Worm (Caenorhabditis elegans) whole organism, young adult: ENCODE results near the gene gpdh-2.
A peak's percentile ranks its signal among the peaks of the same experiment; 100 is the strongest.

Experiments used
- B0019.2 ChIP-seq: fragments of 200-800 bp; sonication (Bioruptor generic); conservative IDR thresholded peaks from 2 replicates; pipeline ENCODE4 v1.3.6; 2022; ENCODE audit warnings: missing genetic modification reagents, missing genetic modification characterization, missing compliant biosample characterization
- B0336.3 ChIP-seq: fragments of 200-800 bp; sonication (Bioruptor generic); IDR thresholded peaks from 2 replicates; pipeline ENCODE4 v1.3.6; 2022; ENCODE audit warnings: missing genetic modification characterization, missing compliant biosample characterization
- C17E4.6 ChIP-seq: fragments of 200-800 bp; sonication (Bioruptor generic); IDR thresholded peaks from 2 replicates; pipeline ENCODE4 v1.3.6; 2022; ENCODE audit warnings: missing genetic modification reagents, missing genetic modification characterization, missing compliant biosample characterization
- F37B4.10 ChIP-seq: fragments of 200-800 bp; sonication (Bioruptor generic); IDR thresholded peaks from 2 replicates; pipeline ENCODE4 v1.3.6; 2022; ENCODE audit warnings: missing genetic modification characterization, missing compliant biosample characterization
- F39B2.1 ChIP-seq: fragments of 200-800 bp; sonication (Bioruptor generic); IDR thresholded peaks from 2 replicates; pipeline ENCODE4 v1.3.6; 2022; ENCODE audit warnings: missing genetic modification reagents, missing genetic modification characterization, missing compliant biosample characterization
- F52B5.7 ChIP-seq: sonication (generic microtip); optimal IDR thresholded peaks from 2 replicates; lab custom pipeline; 2016; ENCODE audit warnings: mild to moderate bottlenecking, missing genetic modification characterization, missing compliant biosample characterization
- K12H6.12 ChIP-seq: fragments of 200-800 bp; sonication (Bioruptor generic); optimal IDR thresholded peaks from 2 replicates; lab custom pipeline; 2018; ENCODE audit warnings: mild to moderate bottlenecking, missing genetic modification characterization, missing compliant biosample characterization
- Y53F4B.3 ChIP-seq: fragments of 200-800 bp; sonication (Bioruptor generic); IDR thresholded peaks from 2 replicates; pipeline ENCODE4 v1.3.6; 2022; ENCODE audit warnings: missing genetic modification reagents, missing genetic modification characterization, missing compliant biosample characterization
- Y53G8AR.9 ChIP-seq: fragments of 200-800 bp; sonication (Bioruptor generic); conservative IDR thresholded peaks from 2 replicates; pipeline ENCODE4 v1.3.6; 2022; ENCODE audit warnings: missing genetic modification reagents, missing genetic modification characterization, missing compliant biosample characterization
- Y56A3A.18 ChIP-seq: fragments of 200-800 bp; sonication (Bioruptor generic); IDR thresholded peaks from 2 replicates; pipeline ENCODE4 v1.3.6; 2022; ENCODE audit warnings: missing genetic modification reagents, missing genetic modification characterization, missing compliant biosample characterization
- attf-3 ChIP-seq: fragments of 200-800 bp; sonication (Bioruptor generic); conservative IDR thresholded peaks from 2 replicates; pipeline ENCODE4 v1.3.6; 2022; ENCODE audit warnings: missing genetic modification reagents, missing genetic modification characterization, missing compliant biosample characterization
- bed-2 ChIP-seq: fragments of 200-800 bp; sonication (Bioruptor generic); IDR thresholded peaks from 2 replicates; pipeline ENCODE4 v1.3.6; 2022; ENCODE audit warnings: missing genetic modification reagents, missing genetic modification characterization, missing compliant biosample characterization
- ccch-3 ChIP-seq: fragments of 200-800 bp; sonication (Bioruptor generic); optimal IDR thresholded peaks from 2 replicates; lab custom pipeline; 2018; ENCODE audit warnings: mild to moderate bottlenecking, missing genetic modification characterization, missing compliant biosample characterization
- cebp-1 ChIP-seq, 2 experiments: fragments of 200-800 bp in 1 of 2; sonication (Bioruptor generic) in 1 of 2; sonication (generic microtip) in 1 of 2; IDR thresholded peaks in 1 of 2; optimal IDR thresholded peaks in 1 of 2; 2 replicates each; pipeline versions ENCODE4 v1.3.6 to Lab custom; 2017 to 2022; ENCODE audit warnings: missing compliant biosample characterization in 2 of 2, missing genetic modification characterization in 2 of 2, mild to moderate bottlenecking in 1 of 2, missing genetic modification reagents in 1 of 2, moderate library complexity in 1 of 2
- ceh-27 ChIP-seq: fragments of 200-800 bp; sonication (Bioruptor generic); optimal IDR thresholded peaks from 2 replicates; lab custom pipeline; 2018; ENCODE audit warnings: mild to moderate bottlenecking, missing genetic modification characterization, moderate library complexity, missing compliant biosample characterization
- ceh-40 ChIP-seq: fragments of 200-800 bp; sonication (Bioruptor generic); IDR thresholded peaks from 2 replicates; pipeline ENCODE4 v1.3.6; 2022; ENCODE audit warnings: missing genetic modification characterization, missing compliant biosample characterization
- dpff-1 ChIP-seq: sonication (generic microtip); optimal IDR thresholded peaks from 2 replicates; lab custom pipeline; 2017; ENCODE audit warnings: mild to moderate bottlenecking, missing genetic modification characterization, missing compliant biosample characterization
- dpl-1 ChIP-seq: fragments of 150-350 bp; optimal IDR thresholded peaks from 2 replicates; lab custom pipeline; 2014; ENCODE audit warnings: missing biosample characterization, missing genetic modification reagents, missing genetic modification characterization
- efl-1 ChIP-seq: fragments of 150-350 bp; optimal IDR thresholded peaks from 2 replicates; lab custom pipeline; 2014; ENCODE audit warnings: missing biosample characterization, missing genetic modification reagents, missing genetic modification characterization
- egl-18 ChIP-seq: fragments of 200-800 bp; sonication (Bioruptor generic); IDR thresholded peaks from 2 replicates; pipeline ENCODE4 v1.3.6; 2022; ENCODE audit warnings: missing genetic modification reagents, missing genetic modification characterization, missing compliant biosample characterization
- egrh-3 ChIP-seq: fragments of 200-800 bp; sonication (Bioruptor generic); IDR thresholded peaks from 2 replicates; pipeline ENCODE4 v1.3.6; 2022; ENCODE audit warnings: missing genetic modification reagents, missing genetic modification characterization, missing compliant biosample characterization
- hlh-26 ChIP-seq: fragments of 200-800 bp; sonication (Bioruptor generic); conservative IDR thresholded peaks from 2 replicates; pipeline ENCODE4 v1.3.6; 2022; ENCODE audit warnings: missing genetic modification reagents, missing genetic modification characterization, missing compliant biosample characterization
- hrde-1 ChIP-seq: sonication (generic microtip); optimal IDR thresholded peaks from 2 replicates; lab custom pipeline; 2016; ENCODE audit warnings: missing genetic modification characterization, mild to moderate bottlenecking, missing compliant biosample characterization, moderate library complexity, missing genotype, missing genetic modification reagents, borderline replicate concordance
- let-526 ChIP-seq: fragments of 200-800 bp; sonication (Bioruptor generic); IDR thresholded peaks from 2 replicates; pipeline ENCODE4 v1.3.6; 2022; ENCODE audit warnings: missing genetic modification reagents, missing genetic modification characterization, missing compliant biosample characterization
- let-607 ChIP-seq, 2 experiments: fragments of 200-800 bp in 1 of 2; sonication (Bioruptor generic) in 1 of 2; sonication (generic microtip) in 1 of 2; optimal IDR thresholded peaks; 2 replicates each; lab custom pipeline; 2016 to 2018; ENCODE audit warnings: mild to moderate bottlenecking in 2 of 2, missing compliant biosample characterization in 2 of 2, missing genetic modification characterization in 2 of 2, moderate library complexity in 2 of 2, missing genotype in 1 of 2
- lin-40 ChIP-seq: sonication (generic microtip); optimal IDR thresholded peaks from 2 replicates; lab custom pipeline; 2016; ENCODE audit warnings: missing genetic modification characterization, mild to moderate bottlenecking, missing compliant biosample characterization, missing genotype, missing genetic modification reagents
- lin-54 ChIP-seq: fragments of 200-800 bp; sonication (Bioruptor generic); optimal IDR thresholded peaks from 2 replicates; lab custom pipeline; 2018; ENCODE audit warnings: mild to moderate bottlenecking, missing genetic modification characterization, missing compliant biosample characterization
- lsy-27 ChIP-seq: sonication (generic microtip); optimal IDR thresholded peaks from 2 replicates; lab custom pipeline; 2017; ENCODE audit warnings: missing genetic modification characterization, mild to moderate bottlenecking, missing compliant biosample characterization, antibody characterized with exemption, missing genotype, borderline replicate concordance; ENCODE audit not compliant: insufficient read depth
- madf-10 ChIP-seq: sonication (generic microtip); optimal IDR thresholded peaks from 2 replicates; lab custom pipeline; 2016; ENCODE audit warnings: mild to moderate bottlenecking, missing genetic modification characterization, missing compliant biosample characterization
- mel-28 ChIP-seq: sonication (generic microtip); optimal IDR thresholded peaks from 2 replicates; lab custom pipeline; 2016; ENCODE audit warnings: borderline replicate concordance, mild to moderate bottlenecking, missing genetic modification characterization, missing compliant biosample characterization
- nfya-1 ChIP-seq: sonication (generic microtip); optimal IDR thresholded peaks from 2 replicates; lab custom pipeline; 2017; ENCODE audit warnings: antibody characterized with exemption, missing compliant biosample characterization, missing genetic modification characterization, borderline replicate concordance; ENCODE audit not compliant: insufficient read depth
- nfya-2 ChIP-seq: fragments of 200-800 bp; sonication (Bioruptor generic); IDR thresholded peaks from 2 replicates; pipeline ENCODE4 v1.3.6; 2022; ENCODE audit warnings: missing genetic modification reagents, missing genetic modification characterization, missing compliant biosample characterization
- nhr-120 ChIP-seq: fragments of 200-800 bp; sonication (Bioruptor generic); IDR thresholded peaks from 2 replicates; pipeline ENCODE4 v1.3.6; 2022; ENCODE audit warnings: missing genetic modification characterization, missing compliant biosample characterization
- nhr-27 ChIP-seq: fragments of 200-800 bp; sonication (Bioruptor generic); optimal IDR thresholded peaks from 2 replicates; lab custom pipeline; 2018; ENCODE audit warnings: mild to moderate bottlenecking, missing genetic modification characterization, moderate library complexity, missing compliant biosample characterization
- nhr-80 ChIP-seq: sonication (generic microtip); optimal IDR thresholded peaks from 2 replicates; lab custom pipeline; 2016; ENCODE audit warnings: missing genetic modification characterization, missing compliant biosample characterization
- pha-4 ChIP-seq: fragments of 150-350 bp; sonication (generic microtip); optimal IDR thresholded peaks from 2 replicates; lab custom pipeline; 2014; ENCODE audit warnings: missing biosample characterization, missing genetic modification reagents, missing genetic modification characterization
- rcor-1 ChIP-seq: fragments of 200-800 bp; sonication (Bioruptor generic); IDR thresholded peaks from 2 replicates; pipeline ENCODE4 v1.3.6; 2022; ENCODE audit warnings: missing genetic modification reagents, missing genetic modification characterization, missing compliant biosample characterization
- rec-8 ChIP-seq, 2 experiments: sonication (generic microtip); optimal IDR thresholded peaks; 2 replicates each; lab custom pipeline; 2016; ENCODE audit warnings: mild to moderate bottlenecking in 2 of 2, missing genetic modification characterization in 2 of 2, missing genetic modification reagents in 2 of 2, missing genotype in 2 of 2, missing biosample characterization in 1 of 2, missing compliant biosample characterization in 1 of 2, moderate library complexity in 1 of 2
- repo-1 ChIP-seq: sonication (generic microtip); optimal IDR thresholded peaks from 2 replicates; lab custom pipeline; 2017; ENCODE audit warnings: mild to moderate bottlenecking, missing genetic modification characterization, missing compliant biosample characterization
- sdz-38 ChIP-seq: sonication (generic microtip); optimal IDR thresholded peaks from 2 replicates; lab custom pipeline; 2016; ENCODE audit warnings: missing genotype, missing genetic modification characterization, missing compliant biosample characterization
- snpc-3.4 ChIP-seq: sonication (generic microtip); optimal IDR thresholded peaks from 2 replicates; lab custom pipeline; 2017; ENCODE audit warnings: missing genetic modification characterization, mild to moderate bottlenecking, missing compliant biosample characterization, antibody characterized with exemption, moderate library complexity, missing genotype, missing genetic modification reagents
- somi-1 ChIP-seq: fragments of 200-800 bp; sonication (Bioruptor generic); optimal IDR thresholded peaks from 2 replicates; lab custom pipeline; 2018; ENCODE audit warnings: mild to moderate bottlenecking, missing genetic modification characterization, missing compliant biosample characterization
- tlf-1 ChIP-seq: fragments of 200-800 bp; sonication (Bioruptor generic); optimal IDR thresholded peaks from 2 replicates; lab custom pipeline; 2018; ENCODE audit warnings: mild to moderate bottlenecking, missing genetic modification characterization, missing compliant biosample characterization
- zfh-2 ChIP-seq: fragments of 200-800 bp; sonication (Bioruptor generic); conservative IDR thresholded peaks from 2 replicates; pipeline ENCODE4 v1.3.6; 2022; ENCODE audit warnings: missing genetic modification reagents, missing genetic modification characterization, missing compliant biosample characterization
- ztf-6 ChIP-seq: fragments of 200-800 bp; sonication (Bioruptor generic); IDR thresholded peaks from 2 replicates; pipeline ENCODE4 v1.3.6; 2022; ENCODE audit warnings: missing genetic modification reagents, missing genetic modification characterization, missing compliant biosample characterization

gpdh-2 gene

ce11 chrIII:9861470-9862342, 2.7 kb upstream of the gpdh-2 start (continued):
- TF ChIP-seq rec-8 (tag; optimal IDR thresholded peaks at IDR 0.05; lab: Kevin White, UChicago) = peak; percentile 61 to 73
- TF ChIP-seq nhr-80 (tag; lab: Kevin White, UChicago) = peak; percentile 25
- no peak for TF ChIP-seq ztf-6 (GFP tag; lab: Robert Waterston, UW)
- no peak for TF ChIP-seq nhr-27 (tag; lab: Kevin White, UChicago)
- peak; percentile 23 for TF ChIP-seq tlf-1 (GFP tag; lab: Kevin White, UChicago)
- TF ChIP-seq ceh-40 = peak; percentile 82; the same call in 1 of the 2 replicates
- peak; percentile 61 for TF ChIP-seq ccch-3 (GFP tag; lab: Kevin White, UChicago)
- TF ChIP-seq egrh-3 (GFP tag; lab: Robert Waterston, UW) = no peak
- TF ChIP-seq F37B4.10 (GFP tag; lab: Robert Waterston, UW) = no peak
- TF ChIP-seq pha-4 (tag; lab: Kevin White, UChicago) = no peak
- no peak for TF ChIP-seq repo-1
- TF ChIP-seq nhr-120 (GFP tag; lab: Robert Waterston, UW) = no peak
- peak; percentile 56 for TF ChIP-seq madf-10 (tag; lab: Kevin White, UChicago)
- no peak for TF ChIP-seq C17E4.6 (GFP tag; lab: Robert Waterston, UW)
- no peak for TF ChIP-seq bed-2 (GFP tag; lab: Robert Waterston, UW)
- no peak; the same call in 1 of the 2 replicates for TF ChIP-seq cebp-1 (GFP tag; IDR thresholded peaks at IDR 0.05; lab: Robert Waterston, UW)
- peak; percentile 66 for TF ChIP-seq cebp-1 (tag; optimal IDR thresholded peaks at IDR 0.05; lab: Kevin White, UChicago)
- TF ChIP-seq B0336.3 (GFP tag; lab: Robert Waterston, UW) = peak; percentile 79
- 0 out of 2 replicates have a peak, but pooled peaks have one; percentile 29 for TF ChIP-seq F39B2.1 (GFP tag; lab: Robert Waterston, UW)
- TF ChIP-seq rcor-1 = peak; percentile 81
- no peak for TF ChIP-seq sdz-38 (tag; lab: Kevin White, UChicago)
- 0 out of 2 replicates have a peak, but pooled peaks have one; percentile 40 for TF ChIP-seq Y53F4B.3
- TF ChIP-seq zfh-2 (GFP tag; lab: Robert Waterston, UW) = no peak
- TF ChIP-seq K12H6.12 = peak; percentile 40
- peak; percentile 59 for TF ChIP-seq ceh-27 (GFP tag; lab: Kevin White, UChicago)
- peak; percentile 38 for TF ChIP-seq somi-1
- TF ChIP-seq Y53G8AR.9 (GFP tag; lab: Robert Waterston, UW) = peak; percentile 78
- TF ChIP-seq nfya-2 (GFP tag; lab: Robert Waterston, UW) = no peak
- TF ChIP-seq lin-40 (tag; lab: Kevin White, UChicago) = peak; percentile 64
- TF ChIP-seq B0019.2 (GFP tag; lab: Robert Waterston, UW) = no peak
- peak; percentile 68; the same call in 1 of the 2 replicates for TF ChIP-seq let-526
- peak; percentile 10 for TF ChIP-seq mel-28
- TF ChIP-seq lin-54 (GFP tag; lab: Kevin White, UChicago) = peak; percentile 67
- no peak for TF ChIP-seq hlh-26 (GFP tag; lab: Robert Waterston, UW)
- no peak for TF ChIP-seq nfya-1 (tag; lab: Kevin White, UChicago)
- TF ChIP-seq dpl-1 = no peak
- peak in 1 of 2 experiments; percentile 4 for TF ChIP-seq let-607 (tag; optimal IDR thresholded peaks at IDR 0.05; lab: Kevin White, UChicago)
- no peak for TF ChIP-seq dpff-1 (tag; lab: Kevin White, UChicago)
- peak; percentile 54 for TF ChIP-seq snpc-3.4 (tag; lab: Kevin White, UChicago)
- TF ChIP-seq F52B5.7 (tag; lab: Kevin White, UChicago) = peak; percentile 76
- TF ChIP-seq egl-18 = no peak
- TF ChIP-seq attf-3 (GFP tag; lab: Robert Waterston, UW) = 0 out of 2 replicates have a peak, but pooled peaks have one; percentile 37
- TF ChIP-seq hrde-1 = peak; percentile 14
- no peak for TF ChIP-seq efl-1 (GFP tag; lab: Kevin White, UChicago)
- TF ChIP-seq lsy-27 = no peak
- TF ChIP-seq Y56A3A.18 (GFP tag; lab: Robert Waterston, UW) = peak; percentile 71; the same call in 1 of the 2 replicates
